Fruit fly (Drosophila melanogaster) whole organism, adult: ENCODE results near the gene RpS4.

Experiments
- ovo ChIP-seq: fragments of 200-800 bp; sonication (Bioruptor generic); optimal IDR thresholded peaks from 2 replicates; lab custom pipeline; 2016; ENCODE audit warnings: missing biosample characterization, missing genetic modification characterization
- pad ChIP-seq: fragments of 200-800 bp; sonication (Bioruptor generic); optimal IDR thresholded peaks from 3 replicates; lab custom pipeline; 2017; ENCODE audit warnings: missing biosample characterization, missing genetic modification characterization, mild to moderate bottlenecking, moderate library complexity, missing genetic modification reagents

dm6 chr3L:13064935-13065334 is 23.4 kb downstream of the RpS4 start:
- TF ChIP-seq ovo (GFP tag; lab: Kevin White, UChicago) = no peak
- no peak for TF ChIP-seq pad (GFP tag; lab: Kevin White, UChicago)
